Fruit fly (Drosophila melanogaster): ENCODE data around the gene GstD9.

- TF ChIP-seq Met (GFP tag; optimal IDR thresholded peaks at IDR 0.05) (no peak), CG7368 (GFP tag; optimal IDR thresholded peaks at IDR 0.05) (no peak), fd59A (GFP tag; optimal IDR thresholded peaks at IDR 0.05) (no peak), CG6792 (GFP tag; optimal IDR thresholded peaks at IDR 0.05) (no peak), CG6854 (GFP tag; optimal IDR thresholded peaks at IDR 0.05) (peak; percentile 10), CG10669 (GFP tag; optimal IDR thresholded peaks at IDR 0.05) (no peak), CG6276 (GFP tag; optimal IDR thresholded peaks at IDR 0.05) (no peak), Sox102F (GFP tag; optimal IDR thresholded peaks at IDR 0.05) (no peak), Gug (GFP tag; IDR thresholded peaks at IDR 0.05) (no peak), fd85E (GFP tag; optimal IDR thresholded peaks at IDR 0.05) (no peak), Hr39 (GFP tag; optimal IDR thresholded peaks at IDR 0.05) (no peak), Eip78C (GFP tag) (no peak), CG1621 (tag; optimal IDR thresholded peaks at IDR 0.05) (no peak), CG31627 (GFP tag; optimal IDR thresholded peaks at IDR 0.05) (no peak)
Observed at dm6 chr3R:12369793-12370642, 2.7 kb upstream of the GstD9 start.

All from whole organism, prepupa.